Worm (Caenorhabditis elegans): Measurements from ENCODE around the gene chpf-2.

- no peak for TF ChIP-seq dpl-1 (GFP tag; optimal IDR thresholded peaks at IDR 0.05)
- no peak for TF ChIP-seq zfh-2 (GFP tag; conservative IDR thresholded peaks at IDR 0.05)
- TF ChIP-seq F49E8.2 (tag; optimal IDR thresholded peaks at IDR 0.05; ENCODE audit: insufficient read depth): no peak
- no peak for TF ChIP-seq F10E7.11 (tag; optimal IDR thresholded peaks at IDR 0.05)
- no peak for TF ChIP-seq unc-62 (GFP tag; optimal IDR thresholded peaks at IDR 0.05)
- no peak for TF ChIP-seq mel-28 (tag; optimal IDR thresholded peaks at IDR 0.05; ENCODE audit: borderline replicate concordance)
- TF ChIP-seq ama-1 (optimal IDR thresholded peaks at IDR 0.05): no peak
- no peak for TF ChIP-seq ama-1 (GFP tag; optimal IDR thresholded peaks at IDR 0.05)
- TF ChIP-seq ceh-79 (tag; optimal IDR thresholded peaks at IDR 0.05): no peak
- no peak for TF ChIP-seq ztf-6 (GFP tag; IDR thresholded peaks at IDR 0.05)
These were observed 1.7 kb upstream of the chpf-2 start for ce11 chrV:3040930-3041329.
